Fruit fly (Drosophila melanogaster): ENCODE data around the gene Gr94a.

Gene Gr94a

DNA sequence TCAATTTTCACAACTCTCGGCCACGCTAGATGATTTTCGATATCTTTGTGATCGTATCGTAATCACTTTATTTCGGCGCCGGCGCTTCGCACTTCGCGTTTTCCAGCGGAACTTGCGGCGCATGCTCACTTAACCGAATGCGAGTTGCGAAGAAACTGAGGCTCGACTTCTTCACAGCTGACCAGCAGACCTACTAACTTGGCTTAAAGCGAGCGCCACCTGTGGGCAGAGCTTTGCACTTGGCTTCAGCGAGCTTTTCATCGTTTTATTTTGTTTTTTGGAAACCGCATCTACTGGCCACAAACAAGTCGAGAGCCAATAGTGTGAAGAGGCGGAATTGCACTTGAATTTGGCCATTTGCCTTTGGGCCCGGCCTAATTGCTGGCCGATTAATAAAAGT, 41.1 kb upstream of the Gr94a start, which contains the start of gene CG34375 (continued):
- TF ChIP-seq ftz-f1 (GFP tag; optimal IDR thresholded peaks at IDR 0.05) (peak; percentile 17), Hey (tag; optimal IDR thresholded peaks at IDR 0.05) (no peak), sob (GFP tag; IDR thresholded peaks at IDR 0.05) (0 out of 2 replicates have a peak, but pooled peaks have one; percentile 5), Asciz (GFP tag; optimal IDR thresholded peaks at IDR 0.05) (no peak), CG1602 (GFP tag; optimal IDR thresholded peaks at IDR 0.05) (no peak), sd (tag; optimal IDR thresholded peaks at IDR 0.05) (no peak), cg (GFP tag; optimal IDR thresholded peaks at IDR 0.05) (no peak), Myb (GFP tag; optimal IDR thresholded peaks at IDR 0.05) (peak; percentile 48), CG34224 (GFP tag; IDR thresholded peaks at IDR 0.05; ENCODE audit: partially characterized antibody) (no peak; the same call in 2 of the 3 replicates), CTCF (GFP tag; optimal IDR thresholded peaks at IDR 0.05) (peak; percentile 89), Med (GFP tag) (peak; percentile 79), tup (GFP tag; optimal IDR thresholded peaks at IDR 0.05) (no peak), vvl (GFP tag; IDR thresholded peaks at IDR 0.05) (peak; percentile 25; the same call in 1 of the 2 replicates), sima (GFP tag; optimal IDR thresholded peaks at IDR 0.05) (no peak), ranshi (GFP tag; IDR thresholded peaks at IDR 0.05) (no peak), crp (GFP tag; optimal IDR thresholded peaks at IDR 0.05) (peak in 1 of 2 experiments; percentile 57), CG17359 (tag; optimal IDR thresholded peaks at IDR 0.05) (peak; percentile 4), Mad (GFP tag; optimal IDR thresholded peaks at IDR 0.05) (no peak), Bgb (GFP tag; IDR thresholded peaks at IDR 0.05; ENCODE audit: partially characterized antibody) (0 out of 2 replicates have a peak, but pooled peaks have one; percentile 10)

DNA sequence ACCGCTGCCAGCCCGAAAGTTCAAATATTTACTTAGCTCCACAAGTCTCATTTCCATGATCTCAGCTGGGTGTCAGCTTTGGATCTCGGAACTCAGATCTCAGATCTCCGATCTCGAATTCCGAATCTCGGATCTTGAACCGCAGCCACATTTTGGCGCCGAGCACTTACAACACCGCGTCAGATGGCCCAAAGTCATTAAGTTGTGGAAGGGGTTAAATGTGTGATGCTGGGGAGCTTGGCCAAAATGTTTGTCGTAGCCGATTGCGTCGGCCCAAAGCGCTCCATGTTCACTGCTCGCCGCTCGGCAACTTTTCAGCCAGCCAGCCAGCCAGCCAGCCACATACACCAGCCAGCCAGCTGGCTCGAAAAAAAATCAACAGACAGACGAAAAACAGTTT, 39.5 kb upstream of the Gr94a start, which contains the start of gene CG6688:
CG6688 (plus strand) TSS at position 396 of the 400 bp plus-strand sequence.
- TF ChIP-seq sd (tag; optimal IDR thresholded peaks at IDR 0.05) (peak; percentile 90), Med (GFP tag) (peak; percentile 73), Eip74EF (GFP tag; optimal IDR thresholded peaks at IDR 0.05) (peak in 1 of 2 experiments; percentile 8), CG7987 (GFP tag; optimal IDR thresholded peaks at IDR 0.05) (peak; percentile 19), CG6175 (GFP tag; IDR thresholded peaks at IDR 0.05) (peak; percentile 75; the same call in 1 of the 3 replicates), Deaf1 (tag; optimal IDR thresholded peaks at IDR 0.05) (peak; percentile 50), CG33213 (GFP tag; optimal IDR thresholded peaks at IDR 0.05) (no peak), mirr (GFP tag; optimal IDR thresholded peaks at IDR 0.05) (peak; percentile 20), CG13624 (GFP tag; optimal IDR thresholded peaks at IDR 0.05) (no peak), Aef1 (GFP tag; IDR thresholded peaks at IDR 0.05) (no peak), B-H1 (GFP tag; IDR thresholded peaks at IDR 0.05) (no peak), CG5245 (GFP tag; optimal IDR thresholded peaks at IDR 0.05) (no peak), abd-A (tag; optimal IDR thresholded peaks at IDR 0.05) (peak; percentile 29), CG8290 (GFP tag; optimal IDR thresholded peaks at IDR 0.05) (no peak), CG8290 (tag; optimal IDR thresholded peaks at IDR 0.05) (peak in 1 of 2 experiments; percentile 7), Hr78 (GFP tag; optimal IDR thresholded peaks at IDR 0.05) (peak in 1 of 2 experiments; percentile 35), CG7928 (GFP tag; optimal IDR thresholded peaks at IDR 0.05) (no peak), pb (GFP tag; optimal IDR thresholded peaks at IDR 0.05) (no peak), CG11504 (tag; optimal IDR thresholded peaks at IDR 0.05) (peak; percentile 1), ci (GFP tag; IDR thresholded peaks at IDR 0.05) (0 out of 3 replicates have a peak, but pooled peaks have one; percentile 30), grn (GFP tag; optimal IDR thresholded peaks at IDR 0.05) (peak; percentile 92), chinmo (GFP tag; IDR thresholded peaks at IDR 0.05; ENCODE audit: partially characterized antibody) (peak; percentile 82; the same call in 3 of the 4 replicates), CG18011 (GFP tag; optimal IDR thresholded peaks at IDR 0.05) (peak; percentile 74), CG12769 (tag; optimal IDR thresholded peaks at IDR 0.05) (peak; percentile 48), CG10543 (GFP tag; optimal IDR thresholded peaks at IDR 0.05) (peak; percentile 27), pros (GFP tag; optimal IDR thresholded peaks at IDR 0.05) (peak; percentile 6), Doc3 (GFP tag; IDR thresholded peaks at IDR 0.05; ENCODE audit: partially characterized antibody) (no peak), CG15269 (tag; optimal IDR thresholded peaks at IDR 0.05) (peak; percentile 41)

All from whole organism, embryonic.